Fruit fly (Drosophila melanogaster) whole organism, adult: ENCODE results near the gene Qsox4.

Experiments used
- CG14711 ChIP-seq: fragments of 200-800 bp; sonication (Bioruptor generic); optimal IDR thresholded peaks from 2 replicates; lab custom pipeline; 2018; ENCODE audit warnings: missing biosample characterization, mild to moderate bottlenecking, missing genetic modification characterization, moderate library complexity
- CG5204 ChIP-seq: fragments of 200-800 bp; sonication (Bioruptor generic); optimal IDR thresholded peaks from 2 replicates; lab custom pipeline; 2016; ENCODE audit warnings: missing biosample characterization, missing genetic modification characterization
- CG7101 ChIP-seq: fragments of 200-800 bp; sonication (Bioruptor generic); optimal IDR thresholded peaks from 2 replicates; lab custom pipeline; 2018; ENCODE audit warnings: missing biosample characterization, mild to moderate bottlenecking, missing genetic modification characterization, moderate library complexity
- toe ChIP-seq: fragments of 200-800 bp; sonication (Bioruptor generic); optimal IDR thresholded peaks from 2 replicates; lab custom pipeline; 2016; ENCODE audit warnings: missing biosample characterization, missing genetic modification characterization

DNA sequence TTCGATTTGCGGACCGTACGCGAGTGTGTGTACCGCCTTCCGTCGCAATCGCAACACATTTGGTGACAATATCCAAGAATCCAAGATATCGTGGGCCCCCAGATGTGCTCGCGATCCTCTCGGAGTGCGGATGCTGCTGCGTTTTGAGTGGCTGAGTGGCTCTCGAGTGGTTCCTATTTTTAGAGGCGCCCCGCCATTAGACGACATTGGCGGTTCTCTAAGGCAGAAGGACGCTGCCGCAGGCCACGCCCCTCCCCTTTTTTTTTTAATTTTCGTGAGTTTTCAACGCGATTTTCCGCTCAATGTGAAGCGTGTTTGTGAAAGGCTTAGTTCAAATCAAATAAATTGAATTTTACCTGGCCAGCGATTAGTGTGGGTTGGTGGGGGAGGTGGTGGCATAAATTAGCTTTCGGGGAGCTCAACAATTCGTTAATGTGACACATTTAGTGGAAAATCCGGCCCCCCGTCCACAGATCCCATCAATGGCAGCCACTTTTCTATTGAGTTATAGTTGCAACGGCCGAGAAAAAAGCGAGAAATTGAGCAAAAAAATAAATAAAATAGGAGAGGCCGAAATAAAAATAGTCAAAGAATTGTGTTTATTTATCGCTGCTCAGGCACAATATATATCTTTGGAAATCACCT is 15.9 kb downstream of the Qsox4 start, which contains the start of gene nau:
- no peak for TF ChIP-seq CG5204 (GFP tag; lab: Kevin White, UChicago)
- TF ChIP-seq CG7101, result no peak
- no peak for TF ChIP-seq toe
- no peak for TF ChIP-seq CG14711
